Worm (Caenorhabditis elegans) whole organism, mixed stage, embryonic: ENCODE results near the gene sphk-1.

Experiments used
- nhr-76 ChIP-seq: sonication (generic microtip); optimal IDR thresholded peaks from 2 replicates; lab custom pipeline; 2017; ENCODE audit warnings: missing biosample characterization, missing genetic modification characterization
- snpc-4 ChIP-seq: fragments of 150-350 bp; optimal IDR thresholded peaks from 2 replicates; lab custom pipeline; 2014; ENCODE audit warnings: missing biosample characterization, missing genetic modification characterization
- ztf-11 ChIP-seq: fragments of 150-350 bp; optimal IDR thresholded peaks from 2 replicates; lab custom pipeline; 2014; ENCODE audit warnings: missing biosample characterization, missing genetic modification characterization

- TF ChIP-seq snpc-4: no peak
- no peak for TF ChIP-seq ztf-11 (tag; lab: Kevin White, UChicago)
- no peak for TF ChIP-seq nhr-76
These were observed 26.1 kb downstream of the sphk-1 start for ce11 chrII:8675369-8675768.
